Worm (Caenorhabditis elegans): Measurements from ENCODE around the gene phf-33.

ce11 chrX:13324326-13324725 lies 45.5 kb upstream of the phf-33 start:
- no peak for TF ChIP-seq unc-62 (GFP tag; optimal IDR thresholded peaks at IDR 0.05)
- no peak for TF ChIP-seq attf-6 (GFP tag; IDR thresholded peaks at IDR 0.05)
- TF ChIP-seq nhr-90 (tag; optimal IDR thresholded peaks at IDR 0.05), result no peak
- TF ChIP-seq attf-5 (GFP tag; optimal IDR thresholded peaks at IDR 0.05), result no peak
- TF ChIP-seq F33H1.4 (GFP tag; IDR thresholded peaks at IDR 0.05), result no peak
- no peak for TF ChIP-seq D2030.7 (GFP tag; IDR thresholded peaks at IDR 0.05)
